Worm (Caenorhabditis elegans): ENCODE measurements around the gene T04C12.1.

- TF ChIP-seq F57C9.4 (tag; optimal IDR thresholded peaks at IDR 0.05) (no peak), unc-62 (GFP tag; optimal IDR thresholded peaks at IDR 0.05) (no peak), ztf-3 (GFP tag; optimal IDR thresholded peaks at IDR 0.05) (no peak), zim-3 (tag; optimal IDR thresholded peaks at IDR 0.05) (no peak), egl-18 (GFP tag; IDR thresholded peaks at IDR 0.05) (no peak), hrde-1 (tag; optimal IDR thresholded peaks at IDR 0.05; ENCODE audit: borderline replicate concordance) (no peak), F10E7.11 (tag; optimal IDR thresholded peaks at IDR 0.05) (no peak), pha-4 (tag; optimal IDR thresholded peaks at IDR 0.05) (no peak), dpl-1 (GFP tag; optimal IDR thresholded peaks at IDR 0.05) (no peak)
Measured at ce11 chrV:11030675-11031074, 28.4 kb downstream of the T04C12.1 start.

All from whole organism, young adult.